Fruit fly (Drosophila melanogaster): ENCODE results near the gene ctrip.
A peak's percentile ranks its signal among the peaks of the same experiment; 100 is the strongest.

ctrip gene

DNA sequence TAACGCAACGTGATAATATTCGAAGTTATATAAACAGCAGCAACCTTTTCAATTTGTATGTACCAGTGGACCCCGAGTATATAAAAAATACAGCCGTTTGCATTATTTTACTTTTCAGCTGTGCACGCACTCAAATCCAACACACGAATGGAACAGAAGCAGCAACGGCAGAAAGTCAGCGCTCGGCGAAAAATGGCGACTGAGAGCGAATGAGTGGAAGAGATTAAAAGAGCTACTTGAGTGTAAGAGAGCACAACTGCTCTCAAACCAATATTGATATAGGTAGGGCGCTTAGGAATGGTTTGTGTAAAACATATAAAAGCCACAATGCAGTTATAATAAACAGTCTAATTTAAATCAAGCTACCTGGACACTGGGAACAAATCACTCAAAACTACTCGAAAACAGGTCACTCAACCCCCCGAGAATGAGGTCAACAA is 5.6 kb downstream of the ctrip start (continued):
- TF ChIP-seq CG34422 (GFP tag; IDR thresholded peaks at IDR 0.05) (peak; percentile 70; the same call in 1 of the 3 replicates), C15 (GFP tag; IDR thresholded peaks at IDR 0.05) (no peak), sug (tag; optimal IDR thresholded peaks at IDR 0.05) (peak; percentile 21), MBD-R2 (GFP tag; IDR thresholded peaks at IDR 0.05) (no peak; the same call in 1 of the 2 replicates), Hr78 (GFP tag; optimal IDR thresholded peaks at IDR 0.05) (no peak), lab (GFP tag; optimal IDR thresholded peaks at IDR 0.05) (peak; percentile 88), CG33213 (GFP tag; optimal IDR thresholded peaks at IDR 0.05) (peak; percentile 69), schlank (tag; optimal IDR thresholded peaks at IDR 0.05) (no peak), Aef1 (GFP tag; IDR thresholded peaks at IDR 0.05) (no peak), CG9817 (tag; optimal IDR thresholded peaks at IDR 0.05) (no peak), CG10267 (tag; optimal IDR thresholded peaks at IDR 0.05) (peak; percentile 30), Abd-B (GFP tag; optimal IDR thresholded peaks at IDR 0.05) (no peak), her (GFP tag; optimal IDR thresholded peaks at IDR 0.05) (peak; percentile 66), Camta (GFP tag; optimal IDR thresholded peaks at IDR 0.05) (peak; percentile 72), Atf-2 (GFP tag; optimal IDR thresholded peaks at IDR 0.05) (peak; percentile 35), dimm (GFP tag; IDR thresholded peaks at IDR 0.05) (no peak), Stat92E (GFP tag; optimal IDR thresholded peaks at IDR 0.05) (no peak), CG32767 (GFP tag; IDR thresholded peaks at IDR 0.05) (no peak), nerfin-1 (tag; optimal IDR thresholded peaks at IDR 0.05) (peak; percentile 55), unpg (GFP tag; optimal IDR thresholded peaks at IDR 0.05) (peak; percentile 63), Hr3 (GFP tag; optimal IDR thresholded peaks at IDR 0.05) (no peak), CG1647 (GFP tag; optimal IDR thresholded peaks at IDR 0.05) (peak; percentile 55), CG10565 (GFP tag; optimal IDR thresholded peaks at IDR 0.05) (peak; percentile 30), CG12155 (GFP tag; optimal IDR thresholded peaks at IDR 0.05) (peak; percentile 1), CG11560 (tag; IDR thresholded peaks at IDR 0.05) (no peak), CG13287 (GFP tag; IDR thresholded peaks at IDR 0.05; ENCODE audit: partially characterized antibody) (peak; percentile 42; the same call in 1 of the 2 replicates), hth (optimal IDR thresholded peaks at IDR 0.05) (no peak), Spps (tag; optimal IDR thresholded peaks at IDR 0.05) (peak; percentile 5), ATbp (GFP tag; optimal IDR thresholded peaks at IDR 0.05) (peak; percentile 90), Hand (GFP tag; optimal IDR thresholded peaks at IDR 0.05) (peak; percentile 69), emc (GFP tag; optimal IDR thresholded peaks at IDR 0.05) (peak; percentile 10), Nf-YC (tag; optimal IDR thresholded peaks at IDR 0.05) (peak; percentile 29), CG11723 (GFP tag; optimal IDR thresholded peaks at IDR 0.05) (peak; percentile 50), CG10979 (tag; optimal IDR thresholded peaks at IDR 0.05) (peak; percentile 12), dati (GFP tag; IDR thresholded peaks at IDR 0.05) (no peak), CG6813 (GFP tag; optimal IDR thresholded peaks at IDR 0.05) (peak; percentile 91), danr (GFP tag; IDR thresholded peaks at IDR 0.05) (no peak), CrebB (tag; optimal IDR thresholded peaks at IDR 0.05) (peak; percentile 77), Atf6 (GFP tag; IDR thresholded peaks at IDR 0.05) (peak; percentile 59), eyg (GFP tag; optimal IDR thresholded peaks at IDR 0.05) (peak; percentile 41), Six4 (GFP tag; optimal IDR thresholded peaks at IDR 0.05) (no peak), CG12071 (GFP tag; optimal IDR thresholded peaks at IDR 0.05) (peak; percentile 87), CG10274 (GFP tag; optimal IDR thresholded peaks at IDR 0.05) (no peak), gfzf (GFP tag; optimal IDR thresholded peaks at IDR 0.05) (no peak), CG10147 (GFP tag; optimal IDR thresholded peaks at IDR 0.05) (peak; percentile 10), CG3838 (GFP tag; optimal IDR thresholded peaks at IDR 0.05) (no peak), ems (GFP tag; optimal IDR thresholded peaks at IDR 0.05) (no peak), CG14050 (GFP tag; IDR thresholded peaks at IDR 0.05) (no peak), sd (tag; optimal IDR thresholded peaks at IDR 0.05) (no peak), psq (GFP tag; optimal IDR thresholded peaks at IDR 0.05) (peak; percentile 70)
